Worm (Caenorhabditis elegans) whole organism, late embryonic: ENCODE data around the gene twk-18.

Experiments used
- C38D4.7 ChIP-seq: fragments of 200-800 bp; sonication (Bioruptor generic); optimal IDR thresholded peaks from 2 replicates; lab custom pipeline; 2018; ENCODE audit warnings: mild to moderate bottlenecking, missing genetic modification characterization, moderate library complexity, missing compliant biosample characterization
- K02D7.2 ChIP-seq: sonication (generic microtip); optimal IDR thresholded peaks from 2 replicates; lab custom pipeline; 2017; ENCODE audit warnings: mild to moderate bottlenecking, missing genetic modification characterization, missing compliant biosample characterization
- K09A11.1 ChIP-seq: sonication (generic microtip); optimal IDR thresholded peaks from 2 replicates; lab custom pipeline; 2017; ENCODE audit warnings: antibody characterized with exemption, mild to moderate bottlenecking, missing genetic modification characterization, missing compliant biosample characterization; ENCODE audit not compliant: insufficient read depth
- T23F11.4 ChIP-seq: fragments of 200-800 bp; sonication (Bioruptor generic); optimal IDR thresholded peaks from 2 replicates; lab custom pipeline; 2018; ENCODE audit warnings: mild to moderate bottlenecking, missing genetic modification characterization, missing compliant biosample characterization
- ahr-1 ChIP-seq: sonication (generic microtip); optimal IDR thresholded peaks from 2 replicates; lab custom pipeline; 2016; ENCODE audit warnings: missing genetic modification characterization, missing compliant biosample characterization
- ama-1 ChIP-seq: fragments of 150-350 bp; optimal IDR thresholded peaks from 2 replicates; lab custom pipeline; 2014
- ceh-18 ChIP-seq: sonication (generic microtip); optimal IDR thresholded peaks from 2 replicates; lab custom pipeline; 2016; ENCODE audit warnings: missing genetic modification characterization, missing compliant biosample characterization
- ceh-22 ChIP-seq: sonication (generic microtip); optimal IDR thresholded peaks from 2 replicates; lab custom pipeline; 2017; ENCODE audit warnings: missing biosample characterization, missing genetic modification characterization
- ceh-24 ChIP-seq: sonication (generic microtip); optimal IDR thresholded peaks from 2 replicates; lab custom pipeline; 2016; ENCODE audit warnings: mild to moderate bottlenecking, missing genetic modification characterization, missing compliant biosample characterization
- ceh-30 ChIP-seq: fragments of 150-350 bp; optimal IDR thresholded peaks from 2 replicates; lab custom pipeline; 2014; ENCODE audit warnings: missing biosample characterization, missing genetic modification characterization
- ceh-48 ChIP-seq: sonication (generic microtip); optimal IDR thresholded peaks from 2 replicates; lab custom pipeline; 2016; ENCODE audit warnings: missing genetic modification characterization, inconsistent platforms, missing compliant biosample characterization
- ceh-6 ChIP-seq: fragments of 200-800 bp; sonication (Bioruptor generic); optimal IDR thresholded peaks from 2 replicates; lab custom pipeline; 2018; ENCODE audit warnings: mild to moderate bottlenecking, missing genetic modification characterization, missing compliant biosample characterization
- ceh-9 ChIP-seq: sonication (generic microtip); optimal IDR thresholded peaks from 2 replicates; lab custom pipeline; 2016; ENCODE audit warnings: mild to moderate bottlenecking, missing genetic modification characterization, inconsistent platforms, missing compliant biosample characterization
- che-1 ChIP-seq: sonication (generic microtip); optimal IDR thresholded peaks from 2 replicates; lab custom pipeline; 2016; ENCODE audit warnings: mild to moderate bottlenecking, missing genetic modification characterization, missing compliant biosample characterization
- dmd-4 ChIP-seq: sonication (generic microtip); optimal IDR thresholded peaks from 2 replicates; lab custom pipeline; 2016; ENCODE audit warnings: borderline replicate concordance, missing genetic modification characterization, missing compliant biosample characterization
- fkh-10 ChIP-seq: fragments of 150-350 bp; optimal IDR thresholded peaks from 2 replicates; lab custom pipeline; 2014; ENCODE audit warnings: missing biosample characterization, missing genetic modification reagents, missing genetic modification characterization
- fkh-6 ChIP-seq: sonication (generic microtip); optimal IDR thresholded peaks from 2 replicates; lab custom pipeline; 2016; ENCODE audit warnings: missing genetic modification characterization, missing compliant biosample characterization
- hlh-15 ChIP-seq: sonication (generic microtip); optimal IDR thresholded peaks from 2 replicates; lab custom pipeline; 2016; ENCODE audit warnings: missing genetic modification characterization, missing compliant biosample characterization
- hlh-6 ChIP-seq: sonication (generic microtip); optimal IDR thresholded peaks from 2 replicates; lab custom pipeline; 2016; ENCODE audit warnings: missing genotype, missing genetic modification characterization, missing compliant biosample characterization
- hlh-8 ChIP-seq: sonication (generic microtip); optimal IDR thresholded peaks from 2 replicates; lab custom pipeline; 2016; ENCODE audit warnings: missing genotype, missing genetic modification characterization, missing compliant biosample characterization
- lin-11 ChIP-seq: fragments of 200-800 bp; sonication (Bioruptor generic); optimal IDR thresholded peaks from 2 replicates; lab custom pipeline; 2018; ENCODE audit warnings: mild to moderate bottlenecking, missing genetic modification characterization, missing compliant biosample characterization
- mec-3 ChIP-seq: sonication (generic microtip); optimal IDR thresholded peaks from 2 replicates; lab custom pipeline; 2016; ENCODE audit warnings: borderline replicate concordance, missing genetic modification characterization, missing compliant biosample characterization
- nfya-1 ChIP-seq: sonication (generic microtip); optimal IDR thresholded peaks from 2 replicates; lab custom pipeline; 2017; ENCODE audit warnings: missing genetic modification characterization, mild to moderate bottlenecking, missing compliant biosample characterization, antibody characterized with exemption, moderate library complexity
- nhr-11 ChIP-seq: fragments of 150-350 bp; optimal IDR thresholded peaks from 2 replicates; lab custom pipeline; 2014; ENCODE audit warnings: missing biosample characterization, missing genetic modification characterization
- nhr-232 ChIP-seq: sonication (generic microtip); optimal IDR thresholded peaks from 2 replicates; lab custom pipeline; 2016; ENCODE audit warnings: missing genetic modification characterization, missing compliant biosample characterization
- odd-2 ChIP-seq: sonication (generic microtip); optimal IDR thresholded peaks from 2 replicates; lab custom pipeline; 2017; ENCODE audit warnings: antibody characterized with exemption, mild to moderate bottlenecking, missing genetic modification characterization, missing compliant biosample characterization
- pag-3 ChIP-seq: sonication (generic microtip); optimal IDR thresholded peaks from 2 replicates; lab custom pipeline; 2016; ENCODE audit warnings: missing compliant biosample characterization, missing genetic modification characterization, borderline replicate concordance
- pat-9 ChIP-seq: fragments of 200-800 bp; sonication (Bioruptor generic); optimal IDR thresholded peaks from 2 replicates; lab custom pipeline; 2018; ENCODE audit warnings: mild to moderate bottlenecking, missing genetic modification characterization, moderate library complexity, missing compliant biosample characterization
- pha-2 ChIP-seq: sonication (generic microtip); optimal IDR thresholded peaks from 2 replicates; lab custom pipeline; 2017; ENCODE audit warnings: mild to moderate bottlenecking, missing genetic modification characterization, missing compliant biosample characterization
- pha-4 ChIP-seq: fragments of 150-350 bp; optimal IDR thresholded peaks from 2 replicates; lab custom pipeline; 2018; ENCODE audit warnings: missing biosample characterization, missing genetic modification reagents, missing genetic modification characterization
- pros-1 ChIP-seq: fragments of 150-350 bp; optimal IDR thresholded peaks from 2 replicates; lab custom pipeline; 2014; ENCODE audit warnings: missing biosample characterization, missing genetic modification reagents, missing genetic modification characterization
- ref-2 ChIP-seq: sonication (generic microtip); optimal IDR thresholded peaks from 2 replicates; lab custom pipeline; 2016; ENCODE audit warnings: missing genetic modification characterization, missing compliant biosample characterization
- rnt-1 ChIP-seq: sonication (generic microtip); optimal IDR thresholded peaks from 2 replicates; lab custom pipeline; 2016; ENCODE audit warnings: missing genetic modification characterization, missing compliant biosample characterization
- sdc-2 ChIP-seq: sonication (generic microtip); optimal IDR thresholded peaks from 2 replicates; lab custom pipeline; 2016; ENCODE audit warnings: missing genotype, missing genetic modification characterization, missing compliant biosample characterization
- sox-2 ChIP-seq: fragments of 200-800 bp; sonication (Bioruptor generic); IDR thresholded peaks from 2 replicates; pipeline ENCODE4 v1.3.6; 2022; ENCODE audit warnings: missing genetic modification reagents, missing genetic modification characterization, missing compliant biosample characterization
- tbx-2 ChIP-seq: sonication (generic microtip); optimal IDR thresholded peaks from 2 replicates; lab custom pipeline; 2016; ENCODE audit warnings: missing genetic modification characterization, missing compliant biosample characterization
- tbx-7 ChIP-seq: sonication (generic microtip); optimal IDR thresholded peaks from 2 replicates; lab custom pipeline; 2016; ENCODE audit warnings: missing genotype, missing genetic modification characterization, missing compliant biosample characterization
- unc-42 ChIP-seq: sonication (generic microtip); optimal IDR thresholded peaks from 2 replicates; lab custom pipeline; 2016; ENCODE audit warnings: missing genotype, missing genetic modification characterization, missing compliant biosample characterization
- zip-5 ChIP-seq: sonication (generic microtip); optimal IDR thresholded peaks from 2 replicates; lab custom pipeline; 2016; ENCODE audit warnings: missing genetic modification characterization, missing compliant biosample characterization
- ztf-16 ChIP-seq: sonication (generic microtip); optimal IDR thresholded peaks from 2 replicates; lab custom pipeline; 2017; ENCODE audit warnings: missing genetic modification characterization, missing compliant biosample characterization

twk-18 gene

DNA sequence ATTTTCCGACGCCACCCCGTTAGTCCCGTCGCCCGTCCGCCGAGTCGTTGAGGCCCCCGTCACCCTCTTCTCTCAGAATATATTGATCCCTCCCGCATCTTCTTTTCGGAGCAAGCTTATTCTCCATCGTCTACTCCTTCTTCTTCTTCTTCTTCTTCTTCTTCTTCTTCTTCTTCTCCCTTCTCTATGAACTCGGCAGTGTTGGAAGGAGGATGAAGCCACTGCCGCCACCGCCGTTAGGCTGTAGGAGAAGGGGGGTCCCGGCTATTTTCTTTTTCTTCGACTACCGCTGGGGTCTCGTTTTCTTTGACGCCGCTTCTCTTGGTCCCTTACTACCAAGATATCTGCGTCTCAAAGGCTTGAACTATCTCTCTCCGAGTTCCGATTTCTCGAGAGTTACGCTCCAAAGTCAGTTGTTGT is 7.6 kb downstream of the twk-18 start (continued):
- TF ChIP-seq hlh-15 (no peak), sdc-2 (peak; percentile 37), tbx-7 (tag; lab: Kevin White, UChicago) (no peak), pha-2 (tag; lab: Kevin White, UChicago) (no peak), ama-1 (lab: Kevin White, UChicago) (no peak), pros-1 (tag; lab: Kevin White, UChicago) (no peak), nhr-11 (tag; lab: Kevin White, UChicago) (no peak), K09A11.1 (tag; lab: Kevin White, UChicago) (no peak), lin-11 (tag; lab: Kevin White, UChicago) (no peak), ref-2 (tag; lab: Kevin White, UChicago) (peak; percentile 4), che-1 (tag; lab: Kevin White, UChicago) (peak; percentile 13), zip-5 (tag; lab: Kevin White, UChicago) (no peak), fkh-10 (GFP tag; lab: Kevin White, UChicago) (no peak), ceh-6 (GFP tag; lab: Kevin White, UChicago) (no peak), ceh-22 (tag; lab: Kevin White, UChicago) (no peak), ahr-1 (tag; lab: Kevin White, UChicago) (no peak), rnt-1 (tag; lab: Kevin White, UChicago) (peak; percentile 28), dmd-4 (tag; lab: Kevin White, UChicago) (no peak), ceh-48 (tag; lab: Kevin White, UChicago) (peak; percentile 78), ceh-24 (tag; lab: Kevin White, UChicago) (no peak)

DNA sequence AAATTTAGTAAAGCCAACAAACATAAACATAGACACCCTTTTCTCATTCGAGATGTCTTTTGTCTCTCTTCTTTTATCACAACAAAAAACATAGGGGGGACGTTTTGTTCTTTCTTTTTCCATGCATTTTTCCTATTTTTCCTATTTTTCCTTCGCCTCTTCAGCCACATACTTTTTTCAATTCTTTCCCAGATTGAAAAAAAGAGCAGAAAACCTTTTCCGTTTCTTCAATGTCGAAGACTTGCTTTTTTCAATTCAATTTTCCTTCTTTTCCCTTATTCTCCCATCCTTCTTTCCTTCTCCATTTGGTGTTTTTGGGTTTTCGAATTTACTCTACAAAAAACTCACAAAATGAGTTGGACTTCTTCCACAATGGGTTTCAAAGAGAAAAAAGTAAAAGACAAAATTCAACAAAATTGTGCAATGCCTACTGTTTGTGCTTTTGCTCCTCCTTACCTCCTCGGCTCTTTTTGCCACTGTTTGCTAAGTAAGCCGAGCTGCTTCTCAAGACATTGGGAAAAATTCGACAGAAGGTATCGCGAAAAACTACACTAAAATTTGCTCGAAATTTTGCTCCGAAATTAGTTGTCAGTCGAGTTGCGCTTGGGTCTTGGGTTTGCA is 8.7 kb downstream of the twk-18 start:
- TF ChIP-seq hlh-6: peak; percentile 34
- peak; percentile 78 for TF ChIP-seq unc-42 (tag; lab: Kevin White, UChicago)
- TF ChIP-seq ceh-6 (GFP tag; lab: Kevin White, UChicago): no peak
- TF ChIP-seq hlh-8 (tag; lab: Kevin White, UChicago): no peak
- TF ChIP-seq pros-1 (tag; lab: Kevin White, UChicago): no peak
- TF ChIP-seq pha-2 (tag; lab: Kevin White, UChicago): no peak

- TF ChIP-seq T23F11.4 (GFP tag; lab: Kevin White, UChicago) (no peak), unc-42 (tag; lab: Kevin White, UChicago) (peak; percentile 28)
- TF ChIP-seq, all 69 proteins: peak for 1
These were observed 9.6 kb downstream of the twk-18 start, which contains the start of gene C24A3.2 for ce11 chrX:8997450-8998075. Gene C24A3.2 (plus strand): TSS chrX:8997500.

ce11 chrX:8998809-8999208 is 10.9 kb downstream of the twk-18 start, which contains the start of gene C24A3.1:
Gene C24A3.1 (plus strand): TSS chrX:8999071.
- TF ChIP-seq ceh-18 (tag; lab: Kevin White, UChicago) (no peak), nhr-11 (tag; lab: Kevin White, UChicago) (no peak), pha-4 (no peak), fkh-6 (tag; lab: Kevin White, UChicago) (no peak), tbx-2 (tag; lab: Kevin White, UChicago) (no peak), pros-1 (tag; lab: Kevin White, UChicago) (no peak)

- no peak for TF ChIP-seq sox-2
- no peak for TF ChIP-seq ceh-6 (GFP tag; lab: Kevin White, UChicago)
- TF ChIP-seq C38D4.7 (GFP tag; lab: Kevin White, UChicago): no peak
- TF ChIP-seq tbx-7 (tag; lab: Kevin White, UChicago): no peak
- TF ChIP-seq ceh-30 (tag; lab: Kevin White, UChicago): no peak
- no peak for TF ChIP-seq ztf-16 (tag; lab: Kevin White, UChicago)
- TF ChIP-seq mec-3 (tag; lab: Kevin White, UChicago): no peak
- TF ChIP-seq fkh-10 (GFP tag; lab: Kevin White, UChicago): no peak
- TF ChIP-seq ceh-9: no peak
- TF ChIP-seq fkh-6 (tag; lab: Kevin White, UChicago): no peak
- no peak for TF ChIP-seq pat-9
- no peak for TF ChIP-seq odd-2 (tag; lab: Kevin White, UChicago)
- no peak for TF ChIP-seq pag-3
- no peak for TF ChIP-seq rnt-1 (tag; lab: Kevin White, UChicago)
- TF ChIP-seq K02D7.2 (tag; lab: Kevin White, UChicago): no peak
- TF ChIP-seq nhr-232 (tag; lab: Kevin White, UChicago): no peak
- TF ChIP-seq pros-1 (tag; lab: Kevin White, UChicago): no peak
- no peak for TF ChIP-seq nfya-1
- TF ChIP-seq lin-11 (tag; lab: Kevin White, UChicago): no peak
- TF ChIP-seq, all 69 proteins: peak for 0
These were observed 22.5 kb downstream of the twk-18 start, which contains the start of gene C24A3.9 for ce11 chrX:9010418-9010817. Gene C24A3.9 (minus strand): TSS chrX:9010518.
